Worm (Caenorhabditis elegans) whole organism, L2 larva: ENCODE results near the gene arx-3.

ENCODE experiments used
- C34F6.9 ChIP-seq: fragments of 150-350 bp; optimal IDR thresholded peaks from 2 replicates; lab custom pipeline; 2014; ENCODE audit warnings: missing biosample characterization, missing genetic modification characterization
- F13H6.1 ChIP-seq: sonication (generic microtip); optimal IDR thresholded peaks from 2 replicates; lab custom pipeline; 2016; ENCODE audit warnings: missing genetic modification characterization, missing compliant biosample characterization
- R02D3.7 ChIP-seq: fragments of 150-350 bp; optimal IDR thresholded peaks from 2 replicates; lab custom pipeline; 2014; ENCODE audit warnings: missing biosample characterization, missing genetic modification characterization
- Y55F3AM.14 ChIP-seq: fragments of 200-800 bp; sonication (Bioruptor generic); optimal IDR thresholded peaks from 2 replicates; lab custom pipeline; 2018; ENCODE audit warnings: mild to moderate bottlenecking, missing genetic modification characterization, missing compliant biosample characterization
- ZK546.5 ChIP-seq: sonication (generic microtip); optimal IDR thresholded peaks from 2 replicates; lab custom pipeline; 2017; ENCODE audit warnings: missing biosample characterization, missing genetic modification characterization
- ama-1 ChIP-seq: fragments of 150-350 bp; optimal IDR thresholded peaks from 2 replicates; lab custom pipeline; 2018; ENCODE audit warnings: inconsistent platforms
- ceh-16 ChIP-seq: fragments of 150-350 bp; optimal IDR thresholded peaks from 2 replicates; lab custom pipeline; 2014; ENCODE audit warnings: missing biosample characterization, missing genetic modification characterization
- ceh-82 ChIP-seq: fragments of 150-350 bp; optimal IDR thresholded peaks from 2 replicates; lab custom pipeline; 2014; ENCODE audit warnings: missing biosample characterization, missing genetic modification characterization
- egl-27 ChIP-seq: sonication (generic microtip); optimal IDR thresholded peaks from 3 replicates; lab custom pipeline; 2017; ENCODE audit warnings: missing biosample characterization, missing genetic modification reagents, missing genetic modification characterization
- fos-1 ChIP-seq: fragments of 150-350 bp; optimal IDR thresholded peaks from 2 replicates; lab custom pipeline; 2014; ENCODE audit warnings: missing biosample characterization, missing genetic modification characterization
- gmeb-1 ChIP-seq: fragments of 150-350 bp; optimal IDR thresholded peaks from 2 replicates; lab custom pipeline; 2014; ENCODE audit warnings: missing biosample characterization, missing genetic modification characterization
- lin-11 ChIP-seq: fragments of 150-350 bp; sonication (generic microtip); optimal IDR thresholded peaks from 2 replicates; lab custom pipeline; 2014; ENCODE audit warnings: missing biosample characterization, missing genetic modification characterization, inconsistent platforms, mixed read lengths
- lin-13 ChIP-seq: fragments of 150-350 bp; optimal IDR thresholded peaks from 2 replicates; lab custom pipeline; 2014; ENCODE audit warnings: missing biosample characterization, missing genetic modification reagents, missing genetic modification characterization
- lin-39 ChIP-seq: fragments of 150-350 bp; optimal IDR thresholded peaks from 2 replicates; lab custom pipeline; 2014; ENCODE audit warnings: missing biosample characterization, missing genetic modification reagents, missing genetic modification characterization
- lsy-2 ChIP-seq, 2 experiments: fragments of 150-350 bp in 1 of 2; sonication (generic microtip) in 1 of 2; optimal IDR thresholded peaks; 2 replicates each; lab custom pipeline; 2014 to 2017; ENCODE audit warnings: missing biosample characterization in 2 of 2, missing genetic modification characterization in 2 of 2
- mab-5 ChIP-seq: fragments of 150-350 bp; optimal IDR thresholded peaks from 2 replicates; lab custom pipeline; 2014; ENCODE audit warnings: missing biosample characterization, missing genetic modification characterization
- mbf-1 ChIP-seq: sonication (generic microtip); optimal IDR thresholded peaks from 2 replicates; lab custom pipeline; 2017; ENCODE audit warnings: missing biosample characterization, missing genetic modification characterization
- mdl-1 ChIP-seq, 2 experiments: fragments of 150-350 bp in 1 of 2; sonication (generic microtip) in 1 of 2; optimal IDR thresholded peaks; 2 replicates each; lab custom pipeline; 2017; ENCODE audit warnings: missing biosample characterization in 2 of 2, missing genetic modification characterization in 2 of 2
- nhr-10 ChIP-seq: sonication (generic microtip); optimal IDR thresholded peaks from 2 replicates; lab custom pipeline; 2017; ENCODE audit warnings: missing biosample characterization, missing genetic modification characterization
- nhr-11 ChIP-seq: fragments of 150-350 bp; optimal IDR thresholded peaks from 2 replicates; lab custom pipeline; 2014; ENCODE audit warnings: missing biosample characterization, missing genetic modification characterization
- nhr-12 ChIP-seq: fragments of 150-350 bp; optimal IDR thresholded peaks from 2 replicates; lab custom pipeline; 2014; ENCODE audit warnings: missing biosample characterization, missing genetic modification characterization
- nhr-129 ChIP-seq: fragments of 150-350 bp; optimal IDR thresholded peaks from 2 replicates; lab custom pipeline; 2014; ENCODE audit warnings: missing biosample characterization, missing genetic modification characterization
- nhr-21 ChIP-seq: fragments of 150-350 bp; optimal IDR thresholded peaks from 2 replicates; lab custom pipeline; 2014; ENCODE audit warnings: missing biosample characterization, missing genetic modification characterization
- nhr-237 ChIP-seq: fragments of 150-350 bp; optimal IDR thresholded peaks from 2 replicates; lab custom pipeline; 2014; ENCODE audit warnings: missing biosample characterization, missing genetic modification characterization
- nhr-25 ChIP-seq: fragments of 150-350 bp; sonication (generic microtip); optimal IDR thresholded peaks from 3 replicates; lab custom pipeline; 2014; ENCODE audit warnings: missing biosample characterization, missing genetic modification characterization
- nhr-77 ChIP-seq: fragments of 150-350 bp; optimal IDR thresholded peaks from 2 replicates; lab custom pipeline; 2014; ENCODE audit warnings: missing biosample characterization, missing genetic modification characterization
- skn-1 ChIP-seq: sonication (generic microtip); optimal IDR thresholded peaks from 2 replicates; lab custom pipeline; 2017; ENCODE audit warnings: missing biosample characterization, missing genetic modification characterization
- sma-3 ChIP-seq: sonication (generic microtip); optimal IDR thresholded peaks from 2 replicates; lab custom pipeline; 2016; ENCODE audit warnings: missing genetic modification reagents, missing genetic modification characterization, missing compliant biosample characterization
- sma-9 ChIP-seq, 2 experiments: fragments of 150-350 bp in 1 of 2; sonication (generic microtip) in 1 of 2; optimal IDR thresholded peaks; 2 replicates each; lab custom pipeline; 2014 to 2016; ENCODE audit warnings: missing genetic modification characterization in 2 of 2, mild to moderate bottlenecking in 1 of 2, missing biosample characterization in 1 of 2, missing compliant biosample characterization in 1 of 2, missing genetic modification reagents in 1 of 2, moderate library complexity in 1 of 2
- snpc-4 ChIP-seq: fragments of 150-350 bp; optimal IDR thresholded peaks from 2 replicates; lab custom pipeline; 2014; ENCODE audit warnings: missing biosample characterization, missing genetic modification characterization
- unc-39 ChIP-seq: fragments of 150-350 bp; optimal IDR thresholded peaks from 2 replicates; lab custom pipeline; 2014; ENCODE audit warnings: missing biosample characterization, missing genetic modification characterization
- unc-62 ChIP-seq: fragments of 150-350 bp; optimal IDR thresholded peaks from 2 replicates; lab custom pipeline; 2014; ENCODE audit warnings: missing biosample characterization, missing genetic modification reagents, missing genetic modification characterization
- zag-1 ChIP-seq: fragments of 150-350 bp; optimal IDR thresholded peaks from 2 replicates; lab custom pipeline; 2014; ENCODE audit warnings: missing biosample characterization, missing genetic modification characterization
- ztf-1 ChIP-seq: fragments of 200-800 bp; sonication (Bioruptor generic); conservative IDR thresholded peaks from 2 replicates; pipeline ENCODE4 v1.3.6; 2022; ENCODE audit warnings: missing genetic modification characterization, missing compliant biosample characterization
- ztf-11 ChIP-seq: sonication (generic microtip); optimal IDR thresholded peaks from 2 replicates; lab custom pipeline; 2017; ENCODE audit warnings: missing biosample characterization, missing genetic modification characterization
- ztf-4 ChIP-seq: fragments of 150-350 bp; optimal IDR thresholded peaks from 2 replicates; lab custom pipeline; 2014; ENCODE audit warnings: missing biosample characterization, missing genetic modification characterization

arx-3 gene

DNA sequence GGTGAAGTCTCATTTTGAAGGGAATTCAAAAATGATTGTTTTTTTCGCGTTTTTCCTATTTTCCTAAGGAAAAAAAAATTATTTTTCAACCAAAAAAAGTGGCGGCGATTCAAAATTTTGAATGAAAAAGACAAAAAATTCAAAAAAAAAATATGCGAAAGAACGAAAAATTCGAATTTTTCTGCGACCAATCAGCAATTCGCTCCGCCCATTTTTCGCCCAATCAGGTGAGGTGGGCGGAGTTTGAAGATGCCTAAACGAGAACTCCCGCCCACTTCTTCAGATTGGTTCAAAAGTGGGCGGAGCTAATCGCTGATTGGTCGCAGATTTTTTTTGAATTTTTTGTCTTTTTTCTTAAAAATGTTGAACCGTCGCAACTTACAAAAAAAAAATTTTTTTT is 5.7 kb upstream of the arx-3 start:
- TF ChIP-seq ceh-16 (tag; lab: Kevin White, UChicago) = no peak
- no peak for TF ChIP-seq ztf-4 (tag; lab: Kevin White, UChicago)
- TF ChIP-seq sma-3 (GFP tag; lab: Kevin White, UChicago) = no peak
- no peak for TF ChIP-seq nhr-12
- no peak for TF ChIP-seq mdl-1 (tag; optimal IDR thresholded peaks at IDR 0.05; lab: Kevin White, UChicago)
- no peak for TF ChIP-seq ztf-1 (GFP tag; lab: Robert Waterston, UW)
- no peak for TF ChIP-seq lin-13 (GFP tag; lab: Kevin White, UChicago)
- no peak for TF ChIP-seq ceh-82 (tag; lab: Kevin White, UChicago)

DNA sequence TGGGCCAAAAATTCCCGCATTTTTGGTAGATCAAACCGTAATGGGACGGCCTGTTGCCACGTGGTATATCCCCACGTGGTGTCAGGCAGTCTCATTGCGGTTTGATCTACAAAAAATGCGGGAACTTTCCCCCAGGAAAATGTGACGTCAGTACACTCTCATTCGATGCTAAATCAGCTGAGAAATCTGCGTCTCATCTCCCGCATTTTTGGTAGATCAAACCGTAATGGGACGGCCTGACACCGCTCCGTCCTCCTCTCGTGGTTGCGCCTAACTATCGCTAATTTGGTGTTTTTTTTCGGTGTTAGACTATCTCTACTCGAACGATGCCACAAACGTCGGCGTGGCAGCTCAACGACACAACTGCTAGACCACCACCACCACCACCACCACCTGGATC is 3.2 kb upstream of the arx-3 start, which contains the start of gene zyg-8:
Gene zyg-8 (plus strand): TSS at position 301 of the 400 bp plus-strand sequence.
- TF ChIP-seq Y55F3AM.14 (GFP tag; lab: Kevin White, UChicago) (no peak), sma-3 (GFP tag; lab: Kevin White, UChicago) (no peak), sma-9 (GFP tag; optimal IDR thresholded peaks at IDR 0.05; lab: Kevin White, UChicago) (no peak), sma-9 (tag; optimal IDR thresholded peaks at IDR 0.05; lab: Kevin White, UChicago) (no peak), ama-1 (lab: Kevin White, UChicago) (no peak), mdl-1 (tag; optimal IDR thresholded peaks at IDR 0.05; lab: Kevin White, UChicago) (no peak), lin-39 (no peak), ztf-11 (tag; lab: Kevin White, UChicago) (no peak), nhr-11 (no peak), gmeb-1 (tag; lab: Kevin White, UChicago) (no peak), ZK546.5 (no peak), lin-11 (tag; lab: Kevin White, UChicago) (no peak), nhr-129 (tag; lab: Kevin White, UChicago) (no peak)

DNA sequence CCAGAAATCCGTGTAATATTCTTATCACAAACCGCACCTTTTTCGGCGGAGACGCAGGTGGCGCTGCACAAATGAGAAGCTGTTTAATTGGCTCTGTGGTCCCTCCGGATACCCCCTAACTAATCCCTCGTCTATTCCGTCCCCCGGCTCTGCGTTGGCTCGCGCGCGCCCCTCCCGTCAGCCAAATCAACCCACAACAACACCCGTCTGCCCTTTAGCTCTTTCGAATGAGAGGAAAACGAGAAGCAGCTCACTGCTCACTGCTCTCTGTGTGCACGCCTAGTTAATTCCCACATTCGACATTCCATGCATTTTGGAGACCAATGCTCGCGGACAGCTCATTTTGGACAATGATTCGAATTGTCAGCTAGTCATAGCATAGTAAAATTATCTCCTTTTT is 1.8 kb upstream of the arx-3 start:
- no peak for TF ChIP-seq nhr-237
- no peak for TF ChIP-seq skn-1 (tag; lab: Kevin White, UChicago)
- TF ChIP-seq zag-1 (tag; lab: Kevin White, UChicago) = no peak
- no peak for TF ChIP-seq nhr-77
- TF ChIP-seq nhr-25 = no peak
- no peak for TF ChIP-seq nhr-21 (tag; lab: Kevin White, UChicago)
- no peak for TF ChIP-seq egl-27 (tag; lab: Kevin White, UChicago)
- TF ChIP-seq fos-1 (tag; lab: Kevin White, UChicago) = no peak
- no peak for TF ChIP-seq C34F6.9 (tag; lab: Kevin White, UChicago)
- TF ChIP-seq lsy-2 (tag; optimal IDR thresholded peaks at IDR 0.05; lab: Kevin White, UChicago) = no peak
- TF ChIP-seq Y55F3AM.14 (GFP tag; lab: Kevin White, UChicago) = no peak
- no peak for TF ChIP-seq nhr-11
- TF ChIP-seq ztf-11 (tag; lab: Kevin White, UChicago) = no peak
- no peak for TF ChIP-seq unc-39 (tag; lab: Kevin White, UChicago)
- TF ChIP-seq F13H6.1 (tag; lab: Kevin White, UChicago) = no peak

ce11 chrIII:12059521-12059920 is 1.3 kb upstream of the arx-3 start:
- TF ChIP-seq lin-11 (tag; lab: Kevin White, UChicago) (no peak), nhr-25 (no peak), lin-13 (GFP tag; lab: Kevin White, UChicago) (no peak), R02D3.7 (tag; lab: Kevin White, UChicago) (no peak), mab-5 (tag; lab: Kevin White, UChicago) (no peak), fos-1 (tag; lab: Kevin White, UChicago) (no peak), nhr-129 (tag; lab: Kevin White, UChicago) (no peak), ZK546.5 (no peak), unc-62 (GFP tag; lab: Kevin White, UChicago) (no peak), snpc-4 (no peak), ceh-16 (tag; lab: Kevin White, UChicago) (no peak), lsy-2 (tag; optimal IDR thresholded peaks at IDR 0.05; lab: Kevin White, UChicago) (no peak), nhr-10 (tag; lab: Kevin White, UChicago) (no peak), mbf-1 (tag; lab: Kevin White, UChicago) (no peak), sma-9 (GFP tag; optimal IDR thresholded peaks at IDR 0.05; lab: Kevin White, UChicago) (no peak), sma-9 (tag; optimal IDR thresholded peaks at IDR 0.05; lab: Kevin White, UChicago) (no peak), skn-1 (tag; lab: Kevin White, UChicago) (no peak), ztf-11 (tag; lab: Kevin White, UChicago) (no peak), egl-27 (tag; lab: Kevin White, UChicago) (no peak)
